Fruit fly (Drosophila melanogaster): ENCODE results near the gene CG33253.

CG33253 gene

dm6 chrX:19155922-19156437 is 27.2 kb upstream of the CG33253 start (continued):
- TF ChIP-seq twi (tag; optimal IDR thresholded peaks at IDR 0.05): peak; percentile 74
- peak; percentile 72 for TF ChIP-seq ttk (GFP tag; IDR thresholded peaks at IDR 0.05)
- peak; percentile 16 for TF ChIP-seq Antp (GFP tag; optimal IDR thresholded peaks at IDR 0.05)
- peak; percentile 50 for TF ChIP-seq jing (GFP tag; optimal IDR thresholded peaks at IDR 0.05)
- peak; percentile 46 for TF ChIP-seq ewg (GFP tag; optimal IDR thresholded peaks at IDR 0.05)
- TF ChIP-seq corto (GFP tag; optimal IDR thresholded peaks at IDR 0.05): peak; percentile 55
- peak; percentile 79 for TF ChIP-seq CG11247 (GFP tag; IDR thresholded peaks at IDR 0.05)
- peak; percentile 77; the same call in 2 of the 3 replicates for TF ChIP-seq CG3726 (GFP tag; IDR thresholded peaks at IDR 0.05)
- TF ChIP-seq Tbp (GFP tag; optimal IDR thresholded peaks at IDR 0.05): no peak
- peak; percentile 98 for TF ChIP-seq dmrt11E (tag; optimal IDR thresholded peaks at IDR 0.05)
- TF ChIP-seq otp (GFP tag; IDR thresholded peaks at IDR 0.05): peak; percentile 87
- peak; percentile 82 for TF ChIP-seq grau (tag; optimal IDR thresholded peaks at IDR 0.05)
- no peak for TF ChIP-seq Dp (GFP tag; optimal IDR thresholded peaks at IDR 0.05)
- TF ChIP-seq CG3281 (GFP tag; optimal IDR thresholded peaks at IDR 0.05): peak; percentile 69
- TF ChIP-seq CG15696 (tag; optimal IDR thresholded peaks at IDR 0.05): peak; percentile 99
- TF ChIP-seq CG10979 (tag; optimal IDR thresholded peaks at IDR 0.05): peak; percentile 93
- peak; percentile 61 for TF ChIP-seq MTF-1 (GFP tag; optimal IDR thresholded peaks at IDR 0.05; ENCODE audit: borderline replicate concordance)
- TF ChIP-seq her (GFP tag; optimal IDR thresholded peaks at IDR 0.05): peak; percentile 3
- TF ChIP-seq CkIIα-i1 (GFP tag; IDR thresholded peaks at IDR 0.05): no peak
- peak; percentile 34 for TF ChIP-seq CG1647 (GFP tag; optimal IDR thresholded peaks at IDR 0.05)
- peak; percentile 46; the same call in 2 of the 3 replicates for TF ChIP-seq Aef1 (GFP tag; IDR thresholded peaks at IDR 0.05)
- peak; percentile 56 for TF ChIP-seq Sox102F (GFP tag; optimal IDR thresholded peaks at IDR 0.05)
- TF ChIP-seq CG11085 (GFP tag; IDR thresholded peaks at IDR 0.05): peak; percentile 60
- TF ChIP-seq CG7928 (GFP tag; optimal IDR thresholded peaks at IDR 0.05): peak; percentile 25
- peak; percentile 48 for TF ChIP-seq CG12942 (GFP tag; optimal IDR thresholded peaks at IDR 0.05)
- no peak for TF ChIP-seq CG4282 (GFP tag; optimal IDR thresholded peaks at IDR 0.05)
- TF ChIP-seq sim (GFP tag; IDR thresholded peaks at IDR 0.05): peak; percentile 83
- peak; percentile 38 for TF ChIP-seq CG8089 (GFP tag; optimal IDR thresholded peaks at IDR 0.05)
- peak; percentile 27; the same call in 1 of the 3 replicates for TF ChIP-seq CG14050 (GFP tag; IDR thresholded peaks at IDR 0.05)
- peak; percentile 15 for TF ChIP-seq exex (tag; optimal IDR thresholded peaks at IDR 0.05)
- TF ChIP-seq dati (GFP tag; IDR thresholded peaks at IDR 0.05): no peak
- no peak for TF ChIP-seq bigmax (GFP tag; optimal IDR thresholded peaks at IDR 0.05)
- TF ChIP-seq CG17186 (GFP tag; optimal IDR thresholded peaks at IDR 0.05): no peak
- no peak for TF ChIP-seq Dip3 (GFP tag; optimal IDR thresholded peaks at IDR 0.05)
- TF ChIP-seq Blimp-1 (GFP tag; optimal IDR thresholded peaks at IDR 0.05): peak; percentile 95
- peak; percentile 52; the same call in 1 of the 3 replicates for TF ChIP-seq CG6175 (GFP tag; IDR thresholded peaks at IDR 0.05)
- peak; percentile 81 for TF ChIP-seq nom (GFP tag; optimal IDR thresholded peaks at IDR 0.05)
- TF ChIP-seq Oaz (GFP tag; IDR thresholded peaks at IDR 0.05): no peak
- no peak for TF ChIP-seq amos (GFP tag; IDR thresholded peaks at IDR 0.05; ENCODE audit: partially characterized antibody)
- peak; percentile 48 for TF ChIP-seq CG6683 (GFP tag; optimal IDR thresholded peaks at IDR 0.05)
- TF ChIP-seq Hr3 (GFP tag; optimal IDR thresholded peaks at IDR 0.05): peak; percentile 79
- peak; percentile 80 for TF ChIP-seq dmrt99B (tag; optimal IDR thresholded peaks at IDR 0.05)
- TF ChIP-seq Usf (GFP tag; optimal IDR thresholded peaks at IDR 0.05): peak; percentile 71
- peak; percentile 74 for TF ChIP-seq CG10462 (GFP tag; optimal IDR thresholded peaks at IDR 0.05)
- peak; percentile 82 for TF ChIP-seq row (GFP tag; IDR thresholded peaks at IDR 0.05)
- peak; percentile 56; the same call in 1 of the 2 replicates for TF ChIP-seq CG14014 (GFP tag; IDR thresholded peaks at IDR 0.05)
- TF ChIP-seq Nf-YB (GFP tag; optimal IDR thresholded peaks at IDR 0.05): peak; percentile 74
- peak; percentile 0 for TF ChIP-seq run (tag; optimal IDR thresholded peaks at IDR 0.05)
- TF ChIP-seq Mad (GFP tag; optimal IDR thresholded peaks at IDR 0.05): peak; percentile 46
- TF ChIP-seq HLH54F (GFP tag; optimal IDR thresholded peaks at IDR 0.05): no peak

All from whole organism, embryonic.